Worm (Caenorhabditis elegans) whole organism, L3 larva: ENCODE data around the gene col-183.

Experiments
- ZK546.5 ChIP-seq: sonication (generic microtip); optimal IDR thresholded peaks from 2 replicates; lab custom pipeline; 2017; ENCODE audit warnings: missing biosample characterization, missing genetic modification characterization
- aly-2 ChIP-seq: fragments of 150-350 bp; optimal IDR thresholded peaks from 2 replicates; lab custom pipeline; 2014; ENCODE audit warnings: missing biosample characterization, missing genetic modification characterization
- ama-1 ChIP-seq: fragments of 150-350 bp; optimal IDR thresholded peaks from 2 replicates; lab custom pipeline; 2018
- ceh-16 ChIP-seq: sonication (generic microtip); optimal IDR thresholded peaks from 2 replicates; lab custom pipeline; 2017; ENCODE audit warnings: missing biosample characterization, missing genetic modification characterization
- ceh-28 ChIP-seq: fragments of 150-350 bp; optimal IDR thresholded peaks from 2 replicates; lab custom pipeline; 2014; ENCODE audit warnings: missing biosample characterization, missing genetic modification reagents, missing genetic modification characterization
- ceh-82 ChIP-seq: fragments of 150-350 bp; optimal IDR thresholded peaks from 2 replicates; lab custom pipeline; 2014; ENCODE audit warnings: missing biosample characterization, missing genetic modification characterization
- daf-12 ChIP-seq: fragments of 150-350 bp; optimal IDR thresholded peaks from 2 replicates; lab custom pipeline; 2014; ENCODE audit warnings: missing biosample characterization, missing genetic modification reagents, missing genetic modification characterization
- egl-27 ChIP-seq: sonication (generic microtip); optimal IDR thresholded peaks from 4 replicates; lab custom pipeline; 2017; ENCODE audit warnings: missing biosample characterization, missing genetic modification reagents, missing genetic modification characterization
- egl-5 ChIP-seq: fragments of 150-350 bp; optimal IDR thresholded peaks from 2 replicates; lab custom pipeline; 2017; ENCODE audit warnings: missing biosample characterization, missing genetic modification reagents, missing genetic modification characterization, inconsistent platforms
- elt-1 ChIP-seq: fragments of 150-350 bp; optimal IDR thresholded peaks from 2 replicates; lab custom pipeline; 2014; ENCODE audit warnings: missing biosample characterization, missing genetic modification characterization
- elt-2 ChIP-seq: sonication (generic microtip); optimal IDR thresholded peaks from 2 replicates; lab custom pipeline; 2016; ENCODE audit warnings: missing genetic modification reagents, mild to moderate bottlenecking, missing genetic modification characterization, missing compliant biosample characterization
- elt-3 ChIP-seq, 3 experiments: fragments of 150-350 bp in 1 of 3; sonication (generic microtip) in 2 of 3; optimal IDR thresholded peaks; 2 replicates in 2 of 3; 4 replicates in 1 of 3; lab custom pipeline; 2014 to 2017; ENCODE audit warnings: missing biosample characterization in 3 of 3, missing genetic modification characterization in 3 of 3
- fkh-2 ChIP-seq: fragments of 150-350 bp; optimal IDR thresholded peaks from 2 replicates; lab custom pipeline; 2014; ENCODE audit warnings: missing biosample characterization, missing genetic modification reagents, missing genetic modification characterization
- fos-1 ChIP-seq: fragments of 150-350 bp; optimal IDR thresholded peaks from 2 replicates; lab custom pipeline; 2014; ENCODE audit warnings: missing biosample characterization, missing genetic modification characterization
- hmg-11 ChIP-seq: sonication (generic microtip); optimal IDR thresholded peaks from 2 replicates; lab custom pipeline; 2016; ENCODE audit warnings: missing genetic modification characterization, missing compliant biosample characterization
- lin-39 ChIP-seq: fragments of 150-350 bp; optimal IDR thresholded peaks from 2 replicates; lab custom pipeline; 2018; ENCODE audit warnings: missing biosample characterization, missing genetic modification reagents, missing genetic modification characterization
- lsy-12 ChIP-seq: sonication (generic microtip); optimal IDR thresholded peaks from 2 replicates; lab custom pipeline; 2016; ENCODE audit warnings: mild to moderate bottlenecking, missing genetic modification characterization, missing compliant biosample characterization
- mdl-1 ChIP-seq: fragments of 150-350 bp; optimal IDR thresholded peaks from 2 replicates; lab custom pipeline; 2014; ENCODE audit warnings: missing biosample characterization, missing genetic modification characterization
- nfya-1 ChIP-seq: sonication (generic microtip); optimal IDR thresholded peaks from 2 replicates; lab custom pipeline; 2017; ENCODE audit warnings: missing genetic modification characterization, mild to moderate bottlenecking, missing compliant biosample characterization, antibody characterized with exemption, moderate library complexity; ENCODE audit not compliant: insufficient read depth
- nhr-11 ChIP-seq: fragments of 150-350 bp; optimal IDR thresholded peaks from 2 replicates; lab custom pipeline; 2014; ENCODE audit warnings: missing biosample characterization, missing genetic modification characterization
- nhr-23 ChIP-seq: fragments of 150-350 bp; optimal IDR thresholded peaks from 2 replicates; lab custom pipeline; 2014; ENCODE audit warnings: missing biosample characterization, missing genetic modification reagents, missing genetic modification characterization
- nhr-25 ChIP-seq: sonication (generic microtip); optimal IDR thresholded peaks from 2 replicates; lab custom pipeline; 2017; ENCODE audit warnings: missing biosample characterization, missing genetic modification characterization
- nhr-28 ChIP-seq: fragments of 150-350 bp; optimal IDR thresholded peaks from 2 replicates; lab custom pipeline; 2014; ENCODE audit warnings: missing biosample characterization, missing genetic modification characterization
- nhr-43 ChIP-seq: sonication (generic microtip); optimal IDR thresholded peaks from 2 replicates; lab custom pipeline; 2016; ENCODE audit warnings: mild to moderate bottlenecking, missing genetic modification characterization, missing compliant biosample characterization; ENCODE audit not compliant: poor library complexity, severe bottlenecking
- nhr-67 ChIP-seq: fragments of 150-350 bp; optimal IDR thresholded peaks from 2 replicates; lab custom pipeline; 2014; ENCODE audit warnings: missing biosample characterization, missing genetic modification characterization
- nhr-77 ChIP-seq: fragments of 150-350 bp; optimal IDR thresholded peaks from 2 replicates; lab custom pipeline; 2014; ENCODE audit warnings: missing biosample characterization, missing genetic modification characterization
- pha-4 ChIP-seq: fragments of 150-350 bp; optimal IDR thresholded peaks from 2 replicates; lab custom pipeline; 2014; ENCODE audit warnings: missing biosample characterization, missing genetic modification reagents, missing genetic modification characterization
- pqm-1 ChIP-seq: fragments of 150-350 bp; optimal IDR thresholded peaks from 2 replicates; lab custom pipeline; 2017; ENCODE audit warnings: missing biosample characterization, missing genetic modification characterization, inconsistent platforms
- sea-2 ChIP-seq: fragments of 150-350 bp; sonication (generic microtip); optimal IDR thresholded peaks from 4 replicates; lab custom pipeline; 2014; ENCODE audit warnings: missing biosample characterization, missing genetic modification reagents, missing genetic modification characterization
- skn-1 ChIP-seq: fragments of 150-350 bp; optimal IDR thresholded peaks from 2 replicates; lab custom pipeline; 2014; ENCODE audit warnings: missing biosample characterization, missing genetic modification characterization
- snpc-4 ChIP-seq: fragments of 150-350 bp; optimal IDR thresholded peaks from 2 replicates; lab custom pipeline; 2014; ENCODE audit warnings: missing biosample characterization, missing genetic modification characterization
- tbx-2 ChIP-seq: sonication (generic microtip); optimal IDR thresholded peaks from 2 replicates; lab custom pipeline; 2016; ENCODE audit warnings: mild to moderate bottlenecking, missing genetic modification characterization, missing compliant biosample characterization
- unc-39 ChIP-seq: sonication (generic microtip); optimal IDR thresholded peaks from 4 replicates; lab custom pipeline; 2017; ENCODE audit warnings: missing biosample characterization, missing genetic modification characterization
- unc-62 ChIP-seq: fragments of 150-350 bp; sonication (generic microtip); optimal IDR thresholded peaks from 4 replicates; lab custom pipeline; 2014; ENCODE audit warnings: missing biosample characterization, missing genetic modification reagents, missing genetic modification characterization
- zag-1 ChIP-seq: fragments of 150-350 bp; optimal IDR thresholded peaks from 2 replicates; lab custom pipeline; 2014; ENCODE audit warnings: missing biosample characterization, missing genetic modification characterization
- ztf-4 ChIP-seq: fragments of 150-350 bp; optimal IDR thresholded peaks from 2 replicates; lab custom pipeline; 2014; ENCODE audit warnings: missing biosample characterization, missing genetic modification characterization

The col-183 gene

DNA sequence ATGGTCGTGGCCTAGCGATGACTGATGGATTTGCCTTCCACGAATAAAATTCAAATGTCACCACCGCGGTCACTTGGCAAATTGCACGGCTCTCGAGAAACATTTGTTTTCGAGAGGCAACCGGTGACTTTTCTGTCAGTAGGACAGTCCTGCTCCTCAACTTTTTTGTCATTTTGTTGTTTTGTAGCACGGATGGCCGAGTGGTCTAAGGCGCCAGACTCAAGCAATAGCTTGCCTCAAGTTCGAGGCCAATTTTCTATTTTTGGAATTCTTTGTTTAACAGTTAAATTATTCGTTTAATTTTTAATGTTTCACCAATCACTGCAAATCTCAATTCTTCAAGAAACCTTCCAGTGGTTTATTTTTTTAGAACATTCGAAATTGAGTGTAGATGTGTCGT, 23.3 kb downstream of the col-183 start:
- TF ChIP-seq nhr-23 (no peak), unc-39 (tag; lab: Kevin White, UChicago) (no peak), mdl-1 (tag; lab: Kevin White, UChicago) (no peak), tbx-2 (tag; lab: Kevin White, UChicago) (no peak), ceh-28 (no peak), pqm-1 (tag; lab: Kevin White, UChicago) (no peak), snpc-4 (tag; lab: Kevin White, UChicago) (no peak), sea-2 (GFP tag; lab: Kevin White, UChicago) (no peak), ztf-4 (tag; lab: Kevin White, UChicago) (no peak), nfya-1 (tag; lab: Kevin White, UChicago) (no peak), nhr-67 (tag; lab: Kevin White, UChicago) (no peak), nhr-28 (no peak), egl-5 (tag; lab: Kevin White, UChicago) (no peak), unc-62 (GFP tag; lab: Kevin White, UChicago) (no peak), ceh-16 (no peak), ama-1 (lab: Kevin White, UChicago) (no peak), aly-2 (tag; lab: Kevin White, UChicago) (no peak), nhr-77 (tag; lab: Kevin White, UChicago) (no peak), nhr-25 (tag; lab: Kevin White, UChicago) (no peak), elt-2 (tag; lab: Kevin White, UChicago) (no peak)

DNA sequence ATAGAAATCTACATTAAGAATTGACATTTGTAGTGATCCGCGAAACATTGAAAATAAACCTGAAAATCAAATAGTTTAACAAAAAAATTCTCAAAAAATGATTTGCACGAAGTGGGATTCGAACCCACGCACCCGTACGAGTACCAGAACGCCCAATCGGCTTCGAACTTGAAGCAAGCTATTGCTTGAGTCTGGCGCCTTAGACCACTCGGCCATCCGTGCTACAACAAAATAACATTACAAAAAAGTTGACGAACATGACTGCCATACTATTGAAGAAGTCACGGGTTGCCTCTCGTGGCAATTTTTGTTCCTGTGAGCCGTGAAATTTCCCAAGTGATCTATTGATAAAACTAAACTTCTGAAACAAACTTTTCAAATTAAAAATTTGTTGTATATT, 24.3 kb downstream of the col-183 start:
- TF ChIP-seq nhr-28 = no peak
- no peak for TF ChIP-seq elt-1 (tag; lab: Kevin White, UChicago)
- no peak for TF ChIP-seq fkh-2 (tag; lab: Kevin White, UChicago)
- no peak for TF ChIP-seq egl-27 (tag; lab: Kevin White, UChicago)
- TF ChIP-seq ZK546.5 (tag; lab: Kevin White, UChicago) = no peak
- no peak for TF ChIP-seq unc-62 (GFP tag; lab: Kevin White, UChicago)
- no peak for TF ChIP-seq pqm-1 (tag; lab: Kevin White, UChicago)

DNA sequence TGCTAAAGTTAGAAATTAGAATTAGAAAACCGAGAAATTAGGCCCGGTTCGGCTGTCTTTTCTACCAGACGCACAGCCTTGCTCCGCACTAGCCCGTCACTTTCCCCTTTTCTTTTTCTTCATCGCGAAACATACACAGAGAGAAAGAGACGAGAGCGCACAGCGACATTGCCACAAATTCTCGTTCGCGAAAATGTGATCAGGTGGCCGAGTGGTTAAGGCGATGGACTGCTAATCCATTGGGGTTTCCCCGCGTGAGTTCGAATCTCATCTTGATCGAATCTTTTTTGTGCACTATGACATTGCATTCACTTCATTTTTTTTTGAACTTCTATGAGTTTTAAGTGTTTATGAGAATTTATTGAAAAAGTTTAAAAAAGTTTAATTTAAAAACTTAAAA, 25.1 kb downstream of the col-183 start:
- no peak for TF ChIP-seq nhr-25 (tag; lab: Kevin White, UChicago)
- TF ChIP-seq pha-4 (tag; lab: Kevin White, UChicago) = peak; percentile 54
- peak; percentile 23 for TF ChIP-seq elt-2 (tag; lab: Kevin White, UChicago)
- TF ChIP-seq nhr-43 (tag; lab: Kevin White, UChicago) = peak; percentile 17
- TF ChIP-seq tbx-2 (tag; lab: Kevin White, UChicago) = peak; percentile 44
- TF ChIP-seq nhr-23 = peak; percentile 27
- TF ChIP-seq hmg-11 (tag; lab: Kevin White, UChicago) = peak; percentile 26
- TF ChIP-seq ceh-28 = peak; percentile 21
- peak; percentile 44 for TF ChIP-seq ceh-82
- TF ChIP-seq skn-1 (tag; lab: Kevin White, UChicago) = peak; percentile 15
- TF ChIP-seq lin-39 (tag; lab: Kevin White, UChicago) = peak; percentile 33
- no peak for TF ChIP-seq nhr-11 (tag; lab: Kevin White, UChicago)
- TF ChIP-seq nfya-1 (tag; lab: Kevin White, UChicago) = no peak
- peak; percentile 44 for TF ChIP-seq lsy-12

DNA sequence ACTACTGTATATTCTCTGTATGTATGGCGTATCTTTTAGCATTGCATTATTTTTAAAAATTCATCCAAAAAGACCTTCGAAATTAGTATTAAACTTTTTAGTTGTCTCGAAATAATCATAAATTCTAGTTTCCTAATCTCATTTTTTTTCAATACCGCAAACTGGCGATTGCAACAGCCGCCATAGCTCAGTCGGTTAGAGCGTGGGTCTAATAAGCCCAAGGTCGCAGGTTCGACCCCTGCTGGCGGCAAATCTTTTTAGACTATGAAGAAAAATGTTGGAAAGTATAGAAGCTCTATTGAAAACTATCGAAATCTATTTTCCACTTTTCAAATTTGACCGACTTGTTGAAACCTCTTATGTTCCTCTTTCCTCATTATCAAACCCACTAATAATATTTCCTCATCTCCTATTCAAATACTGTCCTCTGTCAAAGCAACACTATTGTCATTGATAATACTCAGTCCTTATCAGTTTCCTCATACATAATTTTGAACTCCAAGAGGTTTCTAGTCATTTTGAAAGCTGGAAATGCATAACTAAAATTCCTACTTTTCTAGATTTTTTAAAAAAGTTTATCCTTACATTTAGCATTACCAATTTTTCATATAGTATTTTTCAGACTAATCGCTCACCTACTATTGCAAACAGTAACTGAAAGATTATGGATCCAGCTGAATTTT, 31.6 kb downstream of the col-183 start, which contains the start of gene jmjd-3.3:
TSS of gene jmjd-3.3 (plus strand) at position 633 of the 683 bp plus-strand sequence.
- TF ChIP-seq elt-1 (tag; lab: Kevin White, UChicago) = no peak
- TF ChIP-seq nhr-11 (tag; lab: Kevin White, UChicago) = no peak
- no peak for TF ChIP-seq fkh-2 (tag; lab: Kevin White, UChicago)
- no peak for TF ChIP-seq zag-1 (tag; lab: Kevin White, UChicago)
- TF ChIP-seq fos-1 = no peak
- TF ChIP-seq elt-3 (tag; optimal IDR thresholded peaks at IDR 0.05; lab: Kevin White, UChicago) = no peak
- no peak for TF ChIP-seq mdl-1 (tag; lab: Kevin White, UChicago)
- no peak for TF ChIP-seq unc-39 (tag; lab: Kevin White, UChicago)
- TF ChIP-seq ceh-16 = no peak
- TF ChIP-seq ztf-4 (tag; lab: Kevin White, UChicago) = no peak
- no peak for TF ChIP-seq snpc-4 (tag; lab: Kevin White, UChicago)
- no peak for TF ChIP-seq elt-2 (tag; lab: Kevin White, UChicago)
- no peak for TF ChIP-seq nhr-43 (tag; lab: Kevin White, UChicago)
- no peak for TF ChIP-seq ceh-82
- TF ChIP-seq ceh-28 = no peak
- no peak for TF ChIP-seq daf-12 (tag; lab: Kevin White, UChicago)
- TF ChIP-seq, all 47 proteins: peak for 0
